Fruit fly (Drosophila melanogaster) whole organism, wandering third instar larva: ENCODE measurements around the gene Nplp4.

Source experiments
- Abd-B ChIP-seq: fragments of >200 bp; optimal IDR thresholded peaks from 2 replicates; lab custom pipeline; 2017; ENCODE audit warnings: missing biosample characterization, missing genetic modification characterization
- CrebA ChIP-seq: fragments of 200-800 bp; sonication (Bioruptor generic); optimal IDR thresholded peaks from 2 replicates; lab custom pipeline; 2016; ENCODE audit warnings: missing biosample characterization, mild to moderate bottlenecking, missing genetic modification characterization, borderline replicate concordance
- OdsH ChIP-seq: fragments of 200-800 bp; sonication (Bioruptor generic); optimal IDR thresholded peaks from 2 replicates; lab custom pipeline; 2016; ENCODE audit warnings: missing biosample characterization, mild to moderate bottlenecking, missing genetic modification characterization
- br ChIP-seq: fragments of 200-800 bp; sonication (Bioruptor generic); optimal IDR thresholded peaks from 2 replicates; lab custom pipeline; 2016; ENCODE audit warnings: missing biosample characterization, missing genetic modification characterization
- brk ChIP-seq: fragments of 200-800 bp; sonication (Bioruptor generic); optimal IDR thresholded peaks from 2 replicates; lab custom pipeline; 2016; ENCODE audit warnings: missing biosample characterization, mild to moderate bottlenecking, missing genetic modification characterization
- dsf ChIP-seq: sonication (Bioruptor generic); optimal IDR thresholded peaks from 2 replicates; lab custom pipeline; 2016; ENCODE audit warnings: missing biosample characterization, missing genetic modification characterization, borderline replicate concordance
- ey ChIP-seq: fragments of 200-800 bp; sonication (Bioruptor generic); optimal IDR thresholded peaks from 2 replicates; lab custom pipeline; 2016; ENCODE audit warnings: missing biosample characterization, missing genetic modification characterization
- h ChIP-seq: fragments of 200-800 bp; sonication (Bioruptor generic); optimal IDR thresholded peaks from 3 replicates; lab custom pipeline; 2016; ENCODE audit warnings: missing biosample characterization, mild to moderate bottlenecking, missing genetic modification characterization
- lola ChIP-seq: fragments of >200 bp; optimal IDR thresholded peaks from 2 replicates; lab custom pipeline; 2017; ENCODE audit warnings: missing biosample characterization, missing genetic modification characterization
- pan ChIP-seq: fragments of >200 bp; optimal IDR thresholded peaks from 2 replicates; lab custom pipeline; 2017
- psq ChIP-seq: fragments of 200-800 bp; sonication (Bioruptor generic); optimal IDR thresholded peaks from 3 replicates; lab custom pipeline; 2017; ENCODE audit warnings: missing biosample characterization, mild to moderate bottlenecking, missing genetic modification characterization, moderate library complexity
- tai ChIP-seq: sonication (Bioruptor generic); optimal IDR thresholded peaks from 2 replicates; lab custom pipeline; 2016; ENCODE audit warnings: missing biosample characterization, missing genetic modification characterization
- usp ChIP-seq: fragments of >200 bp; optimal IDR thresholded peaks from 2 replicates; lab custom pipeline; 2017; ENCODE audit warnings: missing biosample characterization, missing genetic modification characterization

- TF ChIP-seq usp (no peak), Abd-B (GFP tag; lab: Kevin White, UChicago) (no peak), h (GFP tag; lab: Kevin White, UChicago) (no peak), CrebA (GFP tag; lab: Kevin White, UChicago) (no peak), br (no peak), lola (GFP tag; lab: Kevin White, UChicago) (no peak), OdsH (no peak), pan (no peak), psq (GFP tag; lab: Kevin White, UChicago) (no peak), tai (GFP tag; lab: Kevin White, UChicago) (no peak), dsf (GFP tag; lab: Kevin White, UChicago) (no peak), ey (GFP tag; lab: Kevin White, UChicago) (no peak), brk (GFP tag; lab: Kevin White, UChicago) (no peak)
Observed at dm6 chr2L:1992060-1992459, 16.2 kb upstream of the Nplp4 start, which contains the start of gene Obp22a.
